Fruit fly (Drosophila melanogaster): ENCODE data around the gene Pxt.

- TF ChIP-seq dimm (GFP tag; IDR thresholded peaks at IDR 0.05) (no peak), BtbVII (GFP tag; optimal IDR thresholded peaks at IDR 0.05) (no peak), CG1024 (GFP tag; IDR thresholded peaks at IDR 0.05) (no peak), Asciz (GFP tag; optimal IDR thresholded peaks at IDR 0.05) (no peak)
Observed at dm6 chr3R:17711646-17711975, 7.6 kb upstream of the Pxt start.

Measured in whole organism, embryonic.